Worm (Caenorhabditis elegans): ENCODE data around the gene hpa-1.

The hpa-1 gene

DNA sequence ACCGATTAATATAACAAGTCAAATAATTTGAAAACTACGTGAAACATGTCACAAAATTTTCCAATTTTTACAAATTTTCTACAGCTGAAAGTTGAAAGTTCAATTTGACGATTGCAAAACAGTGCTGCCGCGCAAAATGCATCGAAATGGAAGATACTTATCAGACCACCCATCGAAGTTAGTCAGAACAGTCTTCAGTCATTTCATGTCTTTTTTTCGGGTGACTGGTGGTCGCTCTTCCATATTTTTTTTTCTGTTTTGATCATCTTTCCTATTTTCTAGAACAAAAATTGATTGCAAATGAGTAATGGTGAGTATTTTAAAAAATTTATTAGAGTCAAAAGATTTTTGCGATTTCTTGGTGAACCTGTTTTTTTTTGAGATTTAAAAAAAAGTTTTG, 14.2 kb upstream of the hpa-1 start, which contains the start of gene F38C2.1 (continued):
- no peak for TF ChIP-seq lin-39 (tag; optimal IDR thresholded peaks at IDR 0.05)

DNA sequence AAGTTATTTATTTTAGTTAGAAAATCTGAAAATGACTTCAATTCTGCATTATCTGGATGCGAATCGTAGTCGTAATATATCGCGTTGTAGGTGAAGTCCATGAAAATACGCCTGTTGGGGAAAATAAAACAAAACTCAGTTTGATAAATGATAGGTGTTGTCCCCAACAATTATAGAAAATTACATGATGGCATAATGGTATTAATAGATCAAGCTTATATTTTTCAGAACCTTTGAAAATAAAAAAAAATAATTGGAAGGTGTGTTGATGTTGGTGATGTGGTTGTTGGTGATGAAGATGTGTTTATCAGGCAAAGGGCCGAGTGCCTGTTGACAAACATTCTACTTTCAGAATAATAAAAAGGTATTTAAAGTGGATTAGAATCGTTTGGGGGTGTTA, 5.6 kb upstream of the hpa-1 start, which contains the start of gene srw-61:
TSS of gene srw-61 (minus strand) at position 101 of the 400 bp plus-strand sequence.
- TF ChIP-seq elt-2 (tag; optimal IDR thresholded peaks at IDR 0.05), result no peak
- TF ChIP-seq ceh-63 (GFP tag; optimal IDR thresholded peaks at IDR 0.05), result no peak
- TF ChIP-seq nhr-28 (tag; optimal IDR thresholded peaks at IDR 0.05), result no peak
- no peak for TF ChIP-seq sox-4 (tag; optimal IDR thresholded peaks at IDR 0.05)
- no peak for TF ChIP-seq nhr-11 (tag; optimal IDR thresholded peaks at IDR 0.05)
- TF ChIP-seq isw-1 (GFP tag; IDR thresholded peaks at IDR 0.05), result no peak
- no peak for TF ChIP-seq efl-1 (optimal IDR thresholded peaks at IDR 0.05)
- peak in 1 of 2 experiments; percentile 45 for TF ChIP-seq efl-1 (GFP tag; optimal IDR thresholded peaks at IDR 0.05 in 1 of 2)

DNA sequence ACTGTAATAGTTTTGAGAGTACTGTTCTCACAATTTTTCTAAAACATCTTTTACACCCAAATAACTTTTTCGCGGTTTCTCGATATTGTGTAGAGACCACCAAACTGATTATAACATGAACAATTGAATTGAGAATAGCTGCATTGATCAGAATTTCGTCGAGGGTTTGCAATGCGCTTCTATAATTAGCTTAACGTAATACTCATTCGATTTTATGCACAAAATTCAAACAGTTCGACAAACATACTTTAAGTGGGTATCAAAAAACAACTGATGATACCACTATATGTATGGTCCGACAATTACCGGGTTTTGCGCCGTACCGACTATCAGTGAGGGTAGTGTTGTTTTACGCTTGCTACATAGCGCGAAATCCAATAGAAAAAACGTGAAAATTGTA, 3.9 kb upstream of the hpa-1 start:
- TF ChIP-seq hlh-17 (GFP tag; optimal IDR thresholded peaks at IDR 0.05; ENCODE audit: borderline replicate concordance) (no peak), mep-1 (tag; optimal IDR thresholded peaks at IDR 0.05) (no peak), nhr-85 (tag) (no peak), ztf-4 (tag; optimal IDR thresholded peaks at IDR 0.05) (no peak), nhr-47 (tag; optimal IDR thresholded peaks at IDR 0.05) (no peak), fos-1 (tag; optimal IDR thresholded peaks at IDR 0.05) (no peak), Y116A8C.19 (tag; optimal IDR thresholded peaks at IDR 0.05; ENCODE audit: borderline replicate concordance) (no peak), unc-98 (GFP tag; IDR thresholded peaks at IDR 0.05) (no peak), hlh-4 (tag; optimal IDR thresholded peaks at IDR 0.05) (no peak), lin-15B (tag; optimal IDR thresholded peaks at IDR 0.05) (no peak), lin-39 (tag; optimal IDR thresholded peaks at IDR 0.05) (no peak), nhr-20 (tag; optimal IDR thresholded peaks at IDR 0.05) (no peak)

DNA sequence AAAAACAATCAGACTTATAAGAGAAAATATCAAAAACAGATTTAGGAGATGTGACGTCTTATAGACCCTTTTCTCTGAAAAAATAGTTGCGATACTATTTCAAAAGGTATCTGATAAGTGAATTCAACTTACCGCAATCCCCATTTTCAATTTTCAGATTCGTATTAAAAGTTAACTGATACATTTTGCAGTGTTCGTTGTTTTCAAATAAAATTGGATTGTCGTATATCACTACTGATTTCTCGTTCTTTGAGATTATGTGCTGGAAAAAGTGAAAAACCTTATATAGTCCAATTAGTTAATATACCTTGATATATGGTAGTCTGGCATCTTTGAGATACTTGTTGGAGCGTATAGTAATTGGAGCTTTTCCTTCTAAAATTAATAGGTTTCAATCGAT, 2.5 kb downstream of the hpa-1 start:
- TF ChIP-seq ceh-8 (GFP tag; optimal IDR thresholded peaks at IDR 0.05) (no peak), fkh-4 (tag; optimal IDR thresholded peaks at IDR 0.05; ENCODE audit: borderline replicate concordance) (no peak), F16B12.6 (tag; optimal IDR thresholded peaks at IDR 0.05) (no peak), nhr-28 (tag; optimal IDR thresholded peaks at IDR 0.05) (no peak), ets-5 (GFP tag; IDR thresholded peaks at IDR 0.05) (no peak), nhr-71 (tag; optimal IDR thresholded peaks at IDR 0.05) (no peak), unc-62 (GFP tag; optimal IDR thresholded peaks at IDR 0.05) (no peak), mep-1 (tag; optimal IDR thresholded peaks at IDR 0.05) (no peak), skn-1 (tag; optimal IDR thresholded peaks at IDR 0.05) (no peak), ceh-82 (tag; optimal IDR thresholded peaks at IDR 0.05) (no peak), efl-1 (optimal IDR thresholded peaks at IDR 0.05) (no peak), efl-1 (GFP tag; optimal IDR thresholded peaks at IDR 0.05 in 1 of 2) (no peak), ztf-11 (tag; optimal IDR thresholded peaks at IDR 0.05) (no peak), blmp-1 (tag; optimal IDR thresholded peaks at IDR 0.05) (no peak), lin-35 (GFP tag; optimal IDR thresholded peaks at IDR 0.05) (no peak)

DNA sequence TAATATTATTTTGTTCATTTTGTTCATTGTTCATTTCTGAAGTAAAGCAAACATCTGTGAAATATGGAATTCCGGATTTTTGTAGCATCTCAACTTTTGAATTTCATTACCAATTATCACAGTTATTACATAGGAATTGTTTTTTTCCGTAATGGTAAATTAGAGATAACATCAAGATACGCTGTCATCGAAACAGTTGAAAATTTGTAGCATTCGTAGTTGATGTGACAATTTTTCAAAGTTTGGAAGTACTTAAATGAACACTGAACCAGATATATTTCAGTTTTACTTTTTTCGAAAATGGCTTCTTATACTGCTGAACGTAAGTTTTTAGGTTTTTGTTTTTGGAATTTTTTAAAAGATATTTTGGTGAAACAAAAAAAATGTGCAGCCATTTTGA, 7.2 kb downstream of the hpa-1 start, which contains the start of gene H25K10.4:
TSS of gene H25K10.4 (plus strand) at position 301 of the 400 bp plus-strand sequence.
- no peak for TF ChIP-seq aha-1 (tag; optimal IDR thresholded peaks at IDR 0.05)
- TF ChIP-seq efl-3 (GFP tag; optimal IDR thresholded peaks at IDR 0.05), result no peak
- no peak for TF ChIP-seq unc-130 (tag; optimal IDR thresholded peaks at IDR 0.05)

DNA sequence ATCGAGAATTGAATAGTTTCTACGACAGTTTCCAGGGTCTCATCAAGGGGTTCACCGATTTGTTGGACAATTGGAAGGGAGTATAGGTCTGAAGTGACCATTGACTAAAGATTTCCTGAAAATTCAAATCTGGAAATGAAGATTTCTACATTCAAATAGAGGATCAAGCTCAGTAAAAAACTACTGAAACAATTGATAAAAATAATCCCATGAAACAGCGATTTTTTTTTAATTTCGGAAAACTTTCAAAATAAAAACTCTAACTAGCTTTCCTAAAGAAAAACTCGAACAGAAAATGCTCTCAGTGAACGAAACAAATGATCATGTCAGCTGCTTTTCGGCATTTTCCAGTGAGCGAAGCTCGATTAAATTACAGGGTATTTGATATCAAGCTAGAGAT, 11.4 kb downstream of the hpa-1 start, which contains the start of gene srv-11:
TSS of gene srv-11 (minus strand) at position 101 of the 400 bp plus-strand sequence.
- no peak for TF ChIP-seq lin-14 (GFP tag; optimal IDR thresholded peaks at IDR 0.05)
- TF ChIP-seq hlh-17 (GFP tag; optimal IDR thresholded peaks at IDR 0.05; ENCODE audit: borderline replicate concordance), result no peak

Measured in whole organism, L1 larva.